Worm (Caenorhabditis elegans): Measurements from ENCODE around the gene C33G3.5.

- TF ChIP-seq ama-1 (optimal IDR thresholded peaks at IDR 0.05), result no peak
- TF ChIP-seq tbx-2 (tag; optimal IDR thresholded peaks at IDR 0.05), result no peak
- TF ChIP-seq aly-2 (tag; optimal IDR thresholded peaks at IDR 0.05), result no peak
- TF ChIP-seq lin-15B (tag; optimal IDR thresholded peaks at IDR 0.05), result no peak
- no peak for TF ChIP-seq efl-1 (optimal IDR thresholded peaks at IDR 0.05)
- TF ChIP-seq efl-1 (GFP tag; optimal IDR thresholded peaks at IDR 0.05 in 1 of 2), result no peak
- TF ChIP-seq aha-1 (tag; optimal IDR thresholded peaks at IDR 0.05), result no peak
- no peak for TF ChIP-seq nhr-28 (tag; optimal IDR thresholded peaks at IDR 0.05)
- TF ChIP-seq pqm-1 (tag; optimal IDR thresholded peaks at IDR 0.05), result no peak
- no peak for TF ChIP-seq lir-3 (tag; optimal IDR thresholded peaks at IDR 0.05; ENCODE audit: poor library complexity)
Observed at ce11 chrX:14056527-14056926, 21.9 kb downstream of the C33G3.5 start.

Data from whole organism, L1 larva.